Worm (Caenorhabditis elegans): Measurements from ENCODE around the gene faxc-1.

ce11 chrII:12256528-12256927 is 7.5 kb upstream of the faxc-1 start, which contains the start of gene parn-2:
- TF ChIP-seq sea-1 (GFP tag; conservative IDR thresholded peaks at IDR 0.05) = 0 out of 2 replicates have a peak, but pooled peaks have one; percentile 8
- no peak for TF ChIP-seq F13C5.2 (tag; optimal IDR thresholded peaks at IDR 0.05)
- no peak for TF ChIP-seq flt-1 (GFP tag; IDR thresholded peaks at IDR 0.05)
- no peak for TF ChIP-seq hnd-1 (tag; optimal IDR thresholded peaks at IDR 0.05)
- no peak for TF ChIP-seq ama-1 (optimal IDR thresholded peaks at IDR 0.05)
- no peak for TF ChIP-seq tbx-37 (GFP tag; conservative IDR thresholded peaks at IDR 0.05)
- no peak for TF ChIP-seq scrt-1 (GFP tag; IDR thresholded peaks at IDR 0.05)
- TF ChIP-seq aly-1 (tag; optimal IDR thresholded peaks at IDR 0.05) = no peak
- TF ChIP-seq tra-4 (tag; optimal IDR thresholded peaks at IDR 0.05) = no peak
- TF ChIP-seq hmg-4 (GFP tag; optimal IDR thresholded peaks at IDR 0.05) = peak; percentile 10
- TF ChIP-seq ceh-36 (tag; optimal IDR thresholded peaks at IDR 0.05) = no peak
- no peak for TF ChIP-seq B0310.2 (tag; optimal IDR thresholded peaks at IDR 0.05)
